Fruit fly (Drosophila melanogaster): ENCODE results near the gene CG45080.

DNA sequence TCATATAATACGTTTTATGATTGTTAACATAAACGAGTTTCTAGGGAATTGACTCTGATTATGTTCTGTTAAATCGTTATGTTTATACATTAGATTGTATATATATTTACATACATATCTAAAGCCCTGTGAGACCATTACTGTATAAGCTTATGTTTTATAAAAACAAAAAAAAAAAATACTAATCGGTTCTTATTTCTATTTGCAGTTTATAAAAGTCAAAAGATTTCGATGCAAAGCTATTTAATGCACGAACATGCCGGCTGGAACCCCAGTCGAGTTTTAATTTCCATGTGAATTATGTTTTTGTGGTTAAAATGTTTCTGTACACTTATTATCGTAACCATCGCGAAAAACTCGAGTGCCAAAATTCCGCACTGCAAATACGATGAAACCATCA lies 34.3 kb upstream of the CG45080 start, which contains the start of gene mthl12:
- TF ChIP-seq CG8478 (optimal IDR thresholded peaks at IDR 0.05) (no peak), CTCF (optimal IDR thresholded peaks at IDR 0.05) (no peak)
